Worm (Caenorhabditis elegans) whole organism, L1 larva: ENCODE measurements around the gene cutl-9.

Experiments
- F16B12.6 ChIP-seq: fragments of 150-350 bp; optimal IDR thresholded peaks from 2 replicates; lab custom pipeline; 2014; ENCODE audit warnings: missing biosample characterization, missing genetic modification characterization
- ama-1 ChIP-seq: fragments of 150-350 bp; optimal IDR thresholded peaks from 2 replicates; lab custom pipeline; 2014
- ceh-63 ChIP-seq: fragments of 200-800 bp; sonication (Bioruptor generic); optimal IDR thresholded peaks from 2 replicates; lab custom pipeline; 2018; ENCODE audit warnings: mild to moderate bottlenecking, missing genetic modification characterization, missing compliant biosample characterization
- elt-2 ChIP-seq: sonication (generic microtip); optimal IDR thresholded peaks from 2 replicates; lab custom pipeline; 2016; ENCODE audit warnings: missing genetic modification characterization, mild to moderate bottlenecking, inconsistent platforms, missing compliant biosample characterization, missing genetic modification reagents
- nhr-12 ChIP-seq: sonication (generic microtip); optimal IDR thresholded peaks from 2 replicates; lab custom pipeline; 2017; ENCODE audit warnings: missing biosample characterization, missing genetic modification characterization
- nhr-77 ChIP-seq: fragments of 150-350 bp; optimal IDR thresholded peaks from 2 replicates; lab custom pipeline; 2014; ENCODE audit warnings: missing biosample characterization, missing genetic modification characterization
- snpc-4 ChIP-seq: fragments of 150-350 bp; optimal IDR thresholded peaks from 2 replicates; lab custom pipeline; 2014; ENCODE audit warnings: missing biosample characterization, missing genetic modification characterization
- sox-4 ChIP-seq: sonication (generic microtip); optimal IDR thresholded peaks from 2 replicates; lab custom pipeline; 2016; ENCODE audit warnings: missing genetic modification characterization, missing compliant biosample characterization
- sptf-1 ChIP-seq: fragments of 150-350 bp; optimal IDR thresholded peaks from 2 replicates; lab custom pipeline; 2014; ENCODE audit warnings: missing biosample characterization, missing genetic modification characterization
- swsn-7 ChIP-seq: sonication (generic microtip); optimal IDR thresholded peaks from 2 replicates; lab custom pipeline; 2016; ENCODE audit warnings: missing genetic modification characterization, missing compliant biosample characterization

DNA sequence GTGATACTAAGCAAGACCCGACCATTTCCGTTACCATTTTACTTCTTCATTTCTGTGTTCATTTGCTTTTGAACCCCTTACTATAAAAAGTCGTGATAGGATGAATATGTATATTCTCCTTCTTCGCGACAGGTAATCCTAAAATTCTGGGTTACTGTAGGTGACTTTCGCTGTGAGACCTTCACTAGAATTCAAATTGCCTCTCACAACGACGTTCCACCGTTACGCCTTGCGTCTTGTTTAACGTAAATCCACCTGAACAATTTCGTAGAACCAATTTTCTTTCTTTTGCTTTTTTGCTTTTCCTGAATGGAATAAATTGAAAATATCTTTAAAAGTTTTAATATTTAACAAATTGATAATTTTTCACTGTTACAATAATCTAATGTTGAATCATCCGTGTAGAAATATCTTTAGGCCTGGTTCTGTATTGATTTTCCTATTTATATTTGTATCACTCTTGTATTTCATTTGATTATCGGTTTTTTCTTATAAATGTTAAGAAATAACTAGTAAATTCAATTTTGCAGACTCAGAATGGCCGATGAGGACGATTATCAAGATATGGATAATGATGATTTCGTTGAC lies 43.1 kb upstream of the cutl-9 start, which contains the start of gene rpb-6:
- TF ChIP-seq nhr-12 (tag; lab: Kevin White, UChicago) (no peak), elt-2 (no peak), swsn-7 (tag; lab: Kevin White, UChicago) (no peak), sptf-1 (tag; lab: Kevin White, UChicago) (no peak), nhr-77 (tag; lab: Kevin White, UChicago) (no peak), ama-1 (lab: Kevin White, UChicago) (no peak), sox-4 (tag; lab: Kevin White, UChicago) (no peak), snpc-4 (tag; lab: Kevin White, UChicago) (no peak), ceh-63 (no peak), F16B12.6 (tag; lab: Kevin White, UChicago) (no peak)
